Fruit fly (Drosophila melanogaster) Kc167 (cell line): ENCODE data around the gene CG14442.

Source experiments
- Myc ChIP-seq: fragments of >200 bp; optimal IDR thresholded peaks from 2 replicates; lab custom pipeline; 2017; ENCODE audit warnings: missing external identifiers
- Sin3A ChIP-seq: fragments of >200 bp; optimal IDR thresholded peaks from 2 replicates; lab custom pipeline; 2018; ENCODE audit warnings: missing external identifiers
- h ChIP-seq: fragments of >200 bp; optimal IDR thresholded peaks from 3 replicates; lab custom pipeline; 2018; ENCODE audit warnings: missing external identifiers
- insv ChIP-seq: fragments of >200 bp; optimal IDR thresholded peaks from 3 replicates; lab custom pipeline; 2018; ENCODE audit warnings: missing external identifiers
- psq ChIP-seq: fragments of >200 bp; optimal IDR thresholded peaks from 2 replicates; lab custom pipeline; 2017; ENCODE audit warnings: missing external identifiers
- ttk ChIP-seq: sonication (Bioruptor generic); optimal IDR thresholded peaks from 2 replicates; lab custom pipeline; 2017; ENCODE audit warnings: missing external identifiers

- no peak for TF ChIP-seq Myc (lab: Kevin White, UChicago)
- TF ChIP-seq ttk (lab: Kevin White, UChicago), result no peak
- TF ChIP-seq insv (lab: Kevin White, UChicago), result no peak
- no peak for TF ChIP-seq Sin3A
- TF ChIP-seq h (lab: Kevin White, UChicago), result no peak
- no peak for TF ChIP-seq psq
These were observed 1.7 kb upstream of the CG14442 start for dm6 chrX:6696467-6696866.
